Worm (Caenorhabditis elegans) whole organism, late embryonic: Measurements from ENCODE around the gene AC3.12.

Experiments used
- C38D4.7 ChIP-seq: fragments of 200-800 bp; sonication (Bioruptor generic); optimal IDR thresholded peaks from 2 replicates; lab custom pipeline; 2018; ENCODE audit warnings: mild to moderate bottlenecking, missing genetic modification characterization, moderate library complexity, missing compliant biosample characterization
- K02D7.2 ChIP-seq: sonication (generic microtip); optimal IDR thresholded peaks from 2 replicates; lab custom pipeline; 2017; ENCODE audit warnings: mild to moderate bottlenecking, missing genetic modification characterization, missing compliant biosample characterization
- ahr-1 ChIP-seq: sonication (generic microtip); optimal IDR thresholded peaks from 2 replicates; lab custom pipeline; 2016; ENCODE audit warnings: missing genetic modification characterization, missing compliant biosample characterization
- ceh-14 ChIP-seq: sonication (generic microtip); optimal IDR thresholded peaks from 2 replicates; lab custom pipeline; 2016; ENCODE audit warnings: missing genotype, missing genetic modification characterization, missing compliant biosample characterization
- ceh-31 ChIP-seq: sonication (generic microtip); optimal IDR thresholded peaks from 2 replicates; lab custom pipeline; 2016; ENCODE audit warnings: missing genetic modification characterization, missing compliant biosample characterization
- ceh-34 ChIP-seq: sonication (generic microtip); optimal IDR thresholded peaks from 2 replicates; lab custom pipeline; 2016; ENCODE audit warnings: mild to moderate bottlenecking, missing genetic modification characterization, missing compliant biosample characterization
- ceh-45 ChIP-seq: fragments of 200-800 bp; sonication (Bioruptor generic); IDR thresholded peaks from 2 replicates; pipeline ENCODE4 v1.3.6; 2022; ENCODE audit warnings: missing genetic modification reagents, missing genetic modification characterization, missing compliant biosample characterization
- ceh-48 ChIP-seq: sonication (generic microtip); optimal IDR thresholded peaks from 2 replicates; lab custom pipeline; 2016; ENCODE audit warnings: missing genetic modification characterization, inconsistent platforms, missing compliant biosample characterization
- ceh-6 ChIP-seq: fragments of 200-800 bp; sonication (Bioruptor generic); optimal IDR thresholded peaks from 2 replicates; lab custom pipeline; 2018; ENCODE audit warnings: mild to moderate bottlenecking, missing genetic modification characterization, missing compliant biosample characterization
- ceh-9 ChIP-seq: sonication (generic microtip); optimal IDR thresholded peaks from 2 replicates; lab custom pipeline; 2016; ENCODE audit warnings: mild to moderate bottlenecking, missing genetic modification characterization, inconsistent platforms, missing compliant biosample characterization
- che-1 ChIP-seq: sonication (generic microtip); optimal IDR thresholded peaks from 2 replicates; lab custom pipeline; 2016; ENCODE audit warnings: mild to moderate bottlenecking, missing genetic modification characterization, missing compliant biosample characterization
- dmd-4 ChIP-seq: sonication (generic microtip); optimal IDR thresholded peaks from 2 replicates; lab custom pipeline; 2016; ENCODE audit warnings: borderline replicate concordance, missing genetic modification characterization, missing compliant biosample characterization
- elt-4 ChIP-seq: sonication (generic microtip); optimal IDR thresholded peaks from 2 replicates; lab custom pipeline; 2016; ENCODE audit warnings: missing genetic modification characterization, missing compliant biosample characterization
- eyg-1 ChIP-seq: sonication (generic microtip); optimal IDR thresholded peaks from 2 replicates; lab custom pipeline; 2016; ENCODE audit warnings: missing genotype, missing genetic modification characterization, missing compliant biosample characterization
- fax-1 ChIP-seq: sonication (generic microtip); optimal IDR thresholded peaks from 2 replicates; lab custom pipeline; 2016; ENCODE audit warnings: missing genotype, missing genetic modification characterization, missing compliant biosample characterization
- gmeb-2 ChIP-seq: sonication (generic microtip); optimal IDR thresholded peaks from 2 replicates; lab custom pipeline; 2016; ENCODE audit warnings: missing genetic modification characterization, inconsistent platforms, missing compliant biosample characterization
- hlh-13 ChIP-seq: fragments of 200-800 bp; sonication (Bioruptor generic); optimal IDR thresholded peaks from 2 replicates; lab custom pipeline; 2018; ENCODE audit warnings: mild to moderate bottlenecking, missing genetic modification characterization, missing compliant biosample characterization
- lim-6 ChIP-seq: sonication (generic microtip); optimal IDR thresholded peaks from 2 replicates; lab custom pipeline; 2016; ENCODE audit warnings: missing genetic modification characterization, missing compliant biosample characterization
- lin-11 ChIP-seq: fragments of 200-800 bp; sonication (Bioruptor generic); optimal IDR thresholded peaks from 2 replicates; lab custom pipeline; 2018; ENCODE audit warnings: mild to moderate bottlenecking, missing genetic modification characterization, missing compliant biosample characterization
- madf-2 ChIP-seq: sonication (generic microtip); optimal IDR thresholded peaks from 2 replicates; lab custom pipeline; 2017; ENCODE audit warnings: missing genetic modification characterization, missing compliant biosample characterization
- mec-3 ChIP-seq: sonication (generic microtip); optimal IDR thresholded peaks from 2 replicates; lab custom pipeline; 2016; ENCODE audit warnings: borderline replicate concordance, missing genetic modification characterization, missing compliant biosample characterization
- nhr-11 ChIP-seq: fragments of 150-350 bp; optimal IDR thresholded peaks from 2 replicates; lab custom pipeline; 2014; ENCODE audit warnings: missing biosample characterization, missing genetic modification characterization
- nhr-232 ChIP-seq: sonication (generic microtip); optimal IDR thresholded peaks from 2 replicates; lab custom pipeline; 2016; ENCODE audit warnings: missing genetic modification characterization, missing compliant biosample characterization
- odd-2 ChIP-seq: sonication (generic microtip); optimal IDR thresholded peaks from 2 replicates; lab custom pipeline; 2017; ENCODE audit warnings: antibody characterized with exemption, mild to moderate bottlenecking, missing genetic modification characterization, missing compliant biosample characterization
- pag-3 ChIP-seq: sonication (generic microtip); optimal IDR thresholded peaks from 2 replicates; lab custom pipeline; 2016; ENCODE audit warnings: missing compliant biosample characterization, missing genetic modification characterization, borderline replicate concordance
- pha-2 ChIP-seq: sonication (generic microtip); optimal IDR thresholded peaks from 2 replicates; lab custom pipeline; 2017; ENCODE audit warnings: mild to moderate bottlenecking, missing genetic modification characterization, missing compliant biosample characterization
- pqm-1 ChIP-seq: sonication (generic microtip); optimal IDR thresholded peaks from 2 replicates; lab custom pipeline; 2016; ENCODE audit warnings: missing genetic modification characterization, missing compliant biosample characterization
- pros-1 ChIP-seq: fragments of 150-350 bp; optimal IDR thresholded peaks from 2 replicates; lab custom pipeline; 2014; ENCODE audit warnings: missing biosample characterization, missing genetic modification reagents, missing genetic modification characterization
- tbx-2 ChIP-seq: sonication (generic microtip); optimal IDR thresholded peaks from 2 replicates; lab custom pipeline; 2016; ENCODE audit warnings: missing genetic modification characterization, missing compliant biosample characterization
- unc-3 ChIP-seq, 2 experiments: fragments of 200-800 bp in 1 of 2; sonication (Bioruptor generic) in 1 of 2; sonication (generic microtip) in 1 of 2; conservative IDR thresholded peaks in 1 of 2; optimal IDR thresholded peaks in 1 of 2; 2 replicates each; pipeline versions ENCODE4 v1.3.6 to Lab custom; 2016 to 2022; ENCODE audit warnings: missing compliant biosample characterization in 2 of 2, missing genetic modification characterization in 2 of 2, missing genetic modification reagents in 1 of 2
- unc-55 ChIP-seq: sonication (generic microtip); optimal IDR thresholded peaks from 2 replicates; lab custom pipeline; 2017; ENCODE audit warnings: missing biosample characterization, missing genetic modification reagents, missing genetic modification characterization
- unc-86 ChIP-seq: sonication (generic microtip); optimal IDR thresholded peaks from 2 replicates; lab custom pipeline; 2016; ENCODE audit warnings: missing genetic modification characterization, missing compliant biosample characterization
- zip-5 ChIP-seq: sonication (generic microtip); optimal IDR thresholded peaks from 2 replicates; lab custom pipeline; 2016; ENCODE audit warnings: missing genetic modification characterization, missing compliant biosample characterization
- ztf-16 ChIP-seq: sonication (generic microtip); optimal IDR thresholded peaks from 2 replicates; lab custom pipeline; 2017; ENCODE audit warnings: missing genetic modification characterization, missing compliant biosample characterization

AC3.12 gene

ce11 chrV:10423511-10423910, 44.3 kb upstream of the AC3.12 start:
- TF ChIP-seq C38D4.7 (GFP tag; lab: Kevin White, UChicago) (no peak), lin-11 (tag; lab: Kevin White, UChicago) (no peak), pha-2 (no peak), unc-3 (GFP tag; conservative IDR thresholded peaks at IDR 0.05; lab: Robert Waterston, UW) (no peak), unc-3 (tag; optimal IDR thresholded peaks at IDR 0.05; lab: Kevin White, UChicago) (no peak), ceh-45 (GFP tag; lab: Robert Waterston, UW) (no peak), ceh-9 (tag; lab: Kevin White, UChicago) (no peak), lim-6 (no peak), ceh-48 (no peak), pag-3 (tag; lab: Kevin White, UChicago) (no peak), nhr-11 (no peak), eyg-1 (tag; lab: Kevin White, UChicago) (no peak), gmeb-2 (tag; lab: Kevin White, UChicago) (no peak), ahr-1 (tag; lab: Kevin White, UChicago) (no peak), mec-3 (tag; lab: Kevin White, UChicago) (no peak), elt-4 (no peak), madf-2 (tag; lab: Kevin White, UChicago) (no peak), zip-5 (tag; lab: Kevin White, UChicago) (no peak), unc-86 (tag; lab: Kevin White, UChicago) (no peak), che-1 (tag; lab: Kevin White, UChicago) (no peak), ceh-6 (no peak)
- TF ChIP-seq, all 69 proteins: peak for 0

- TF ChIP-seq pros-1 (tag; lab: Kevin White, UChicago): no peak
- no peak for TF ChIP-seq ceh-48
- no peak for TF ChIP-seq nhr-232 (tag; lab: Kevin White, UChicago)
- no peak for TF ChIP-seq ahr-1 (tag; lab: Kevin White, UChicago)
These were observed 42.6 kb upstream of the AC3.12 start, which contains the start of gene col-13 for ce11 chrV:10421802-10422201. Gene col-13 (minus strand): TSS chrV:10421902.

- TF ChIP-seq pha-2 (no peak), ceh-31 (tag; lab: Kevin White, UChicago) (no peak), K02D7.2 (tag; lab: Kevin White, UChicago) (no peak), C38D4.7 (GFP tag; lab: Kevin White, UChicago) (no peak)
These were observed 39.8 kb upstream of the AC3.12 start, which contains the start of gene F15H10.5 for ce11 chrV:10418961-10419360. Gene F15H10.5 (minus strand): TSS chrV:10419061.

ce11 chrV:10416925-10417324, 37.7 kb upstream of the AC3.12 start, which contains the start of gene F15H10.10:
Gene F15H10.10 (minus strand): TSS chrV:10417025.
- TF ChIP-seq pqm-1 (tag; lab: Kevin White, UChicago) (no peak), fax-1 (tag; lab: Kevin White, UChicago) (no peak), ztf-16 (tag; lab: Kevin White, UChicago) (no peak), tbx-2 (no peak), lin-11 (tag; lab: Kevin White, UChicago) (no peak), ceh-14 (no peak), nhr-232 (tag; lab: Kevin White, UChicago) (no peak), odd-2 (tag; lab: Kevin White, UChicago) (no peak), dmd-4 (tag; lab: Kevin White, UChicago) (no peak), unc-55 (GFP tag; lab: Kevin White, UChicago) (no peak), lim-6 (no peak), unc-86 (tag; lab: Kevin White, UChicago) (no peak), ceh-34 (tag; lab: Kevin White, UChicago) (no peak), hlh-13 (no peak), pag-3 (tag; lab: Kevin White, UChicago) (no peak), pros-1 (tag; lab: Kevin White, UChicago) (no peak), nhr-11 (no peak), K02D7.2 (tag; lab: Kevin White, UChicago) (no peak)
